Fruit fly (Drosophila melanogaster): ENCODE measurements around the gene CG32110.

The CG32110 gene

dm6 chr3L:12833864-12834525 is 25.5 kb downstream of the CG32110 start (continued):
- TF ChIP-seq Nf-YA (GFP tag; IDR thresholded peaks at IDR 0.05) (no peak), HmgZ (tag; optimal IDR thresholded peaks at IDR 0.05) (no peak), HLH3B (GFP tag; IDR thresholded peaks at IDR 0.05) (no peak), CG10431 (GFP tag; optimal IDR thresholded peaks at IDR 0.05) (no peak), pho (GFP tag; optimal IDR thresholded peaks at IDR 0.05) (no peak), CG9215 (GFP tag; IDR thresholded peaks at IDR 0.05) (no peak), zen (tag; optimal IDR thresholded peaks at IDR 0.05) (no peak), gro (GFP tag; optimal IDR thresholded peaks at IDR 0.05) (no peak), CG15696 (tag; optimal IDR thresholded peaks at IDR 0.05) (no peak), dimm (GFP tag; IDR thresholded peaks at IDR 0.05) (no peak), CG17361 (GFP tag; IDR thresholded peaks at IDR 0.05) (peak; percentile 21; the same call in 1 of the 3 replicates), CG6689 (GFP tag; IDR thresholded peaks at IDR 0.05) (no peak), Usf (GFP tag; optimal IDR thresholded peaks at IDR 0.05) (no peak), CG30431 (GFP tag; optimal IDR thresholded peaks at IDR 0.05) (no peak), CG12769 (tag; optimal IDR thresholded peaks at IDR 0.05) (peak; percentile 14)

- TF ChIP-seq onecut (GFP tag; IDR thresholded peaks at IDR 0.05) (peak; percentile 87), Pdp1 (GFP tag; optimal IDR thresholded peaks at IDR 0.05) (peak in 1 of 2 experiments; percentile 22), ken (GFP tag; IDR thresholded peaks at IDR 0.05) (no peak), Fer1 (GFP tag; optimal IDR thresholded peaks at IDR 0.05) (no peak), Nf-YB (GFP tag; optimal IDR thresholded peaks at IDR 0.05) (peak; percentile 89), ssp (GFP tag; IDR thresholded peaks at IDR 0.05) (no peak), CG13287 (GFP tag; IDR thresholded peaks at IDR 0.05; ENCODE audit: partially characterized antibody) (0 out of 2 replicates have a peak, but pooled peaks have one; percentile 4), abd-A (tag; optimal IDR thresholded peaks at IDR 0.05) (peak; percentile 57), CG30403 (GFP tag; optimal IDR thresholded peaks at IDR 0.05) (no peak), ERR (GFP tag; optimal IDR thresholded peaks at IDR 0.05) (peak; percentile 32), sqz (GFP tag; optimal IDR thresholded peaks at IDR 0.05) (peak; percentile 15), CG32767 (GFP tag; IDR thresholded peaks at IDR 0.05) (0 out of 2 replicates have a peak, but pooled peaks have one; percentile 49), CG4360 (GFP tag; IDR thresholded peaks at IDR 0.05) (0 out of 2 replicates have a peak, but pooled peaks have one; percentile 1), Nf-YC (tag; optimal IDR thresholded peaks at IDR 0.05) (peak; percentile 93), klu (GFP tag; IDR thresholded peaks at IDR 0.05) (no peak), crc (GFP tag; optimal IDR thresholded peaks at IDR 0.05) (no peak), sd (tag; optimal IDR thresholded peaks at IDR 0.05) (peak; percentile 60), Deaf1 (tag; optimal IDR thresholded peaks at IDR 0.05) (peak; percentile 41), sens (GFP tag) (peak; percentile 59), Xrp1 (GFP tag; IDR thresholded peaks at IDR 0.05) (0 out of 2 replicates have a peak, but pooled peaks have one; percentile 14), BtbVII (GFP tag; optimal IDR thresholded peaks at IDR 0.05) (peak; percentile 52), Med (GFP tag) (peak; percentile 46), ftz-f1 (GFP tag; optimal IDR thresholded peaks at IDR 0.05) (peak; percentile 54)
Observed at dm6 chr3L:12834526-12835213, 26.1 kb downstream of the CG32110 start.

All from whole organism, embryonic.